Fruit fly (Drosophila melanogaster): ENCODE data around the gene nudC.

DNA sequence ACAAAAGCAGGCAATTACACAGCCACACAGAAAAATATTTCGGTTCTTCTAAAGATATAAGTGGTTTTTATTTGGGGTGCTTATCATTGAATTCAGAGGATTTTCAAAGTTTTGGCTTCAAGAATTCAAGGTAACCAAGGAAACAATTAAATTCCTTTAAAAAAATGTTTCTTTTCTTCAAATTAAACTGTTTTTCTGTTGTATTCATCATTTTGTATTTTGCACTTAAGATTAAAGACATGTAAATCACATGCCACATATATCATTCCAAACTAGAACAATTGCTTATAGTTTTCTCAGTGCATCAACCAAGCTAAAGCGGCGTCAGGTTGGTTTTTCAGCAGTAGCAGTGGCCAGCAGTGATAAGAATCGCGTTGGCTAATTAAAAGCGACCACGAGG, 35.7 kb downstream of the nudC start:
- TF ChIP-seq ttk (optimal IDR thresholded peaks at IDR 0.05): no peak
- no peak for TF ChIP-seq insv (optimal IDR thresholded peaks at IDR 0.05)
- TF ChIP-seq h (optimal IDR thresholded peaks at IDR 0.05): no peak
